Comparison of ENCODE assay signal across 1 fruit fly cellular context in the genomic region with DNA sequence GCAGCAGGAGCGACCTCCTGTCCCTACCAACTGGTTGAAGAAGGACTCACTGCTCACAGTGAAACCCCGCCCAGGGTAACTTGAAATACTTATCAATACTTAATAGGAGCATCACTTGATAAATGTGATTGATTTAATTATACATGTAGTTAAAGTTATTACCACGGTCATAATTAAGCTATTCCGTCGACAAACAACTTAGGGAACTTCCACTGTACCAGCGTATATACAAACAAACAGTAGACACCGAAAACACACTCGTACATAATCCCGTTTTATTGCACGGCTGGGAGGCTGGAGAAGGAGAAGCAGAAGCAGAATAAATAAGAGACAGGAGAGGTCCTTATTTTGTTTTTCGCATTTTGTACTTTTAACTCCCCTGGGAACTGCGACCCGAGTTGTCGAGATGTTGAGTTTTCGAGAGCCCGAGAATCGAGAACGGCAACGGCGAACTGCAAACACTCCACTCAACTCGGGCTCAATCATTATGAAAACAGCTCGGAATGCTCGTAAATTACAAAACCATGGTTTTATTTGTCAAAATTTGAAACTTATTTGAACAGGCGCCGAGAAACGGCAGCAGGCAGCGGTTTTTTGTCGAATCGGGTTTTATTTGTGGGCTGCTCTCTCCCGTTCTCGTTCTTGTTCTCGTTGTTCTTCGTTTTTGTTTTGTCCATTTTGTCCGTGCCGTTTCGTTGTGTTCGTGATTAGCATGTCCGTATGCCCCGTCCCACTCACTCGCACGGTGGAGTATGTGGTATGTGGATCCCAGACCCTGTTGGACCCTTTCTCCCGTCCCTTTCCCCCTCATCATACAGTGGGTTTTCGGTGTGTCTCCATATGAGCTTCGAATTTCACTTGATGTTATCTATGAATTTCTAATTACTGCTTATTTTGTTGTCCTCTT.
TF ChIP-seq lines count a peak whose summit lies in the region.

No protein-coding gene starts in this region.

TF ChIP-seq in whole organism, embryonic, 481 proteins besides CTCF, POLR2A, EP300 and RAD21 (continued from another document):
- peak; percentile 68 for TF ChIP-seq pros (GFP tag; optimal IDR thresholded peaks at IDR 0.05; lab: Kevin White, UChicago)
- TF ChIP-seq CG11456 (GFP tag; IDR thresholded peaks at IDR 0.05; lab: Robert Waterston, UW): peak; percentile 78
- peak; percentile 93 for TF ChIP-seq Hand (GFP tag; optimal IDR thresholded peaks at IDR 0.05; lab: Kevin White, UChicago)
- TF ChIP-seq CG30431 (GFP tag; optimal IDR thresholded peaks at IDR 0.05; lab: Kevin White, UChicago): peak; percentile 52
- no peak for TF ChIP-seq amos (GFP tag; IDR thresholded peaks at IDR 0.05; lab: Robert Waterston, UW; ENCODE audit: partially characterized antibody)
- peak; percentile 70 for TF ChIP-seq CG15011 (GFP tag; optimal IDR thresholded peaks at IDR 0.05; lab: Kevin White, UChicago)
- no peak for TF ChIP-seq Dp (GFP tag; optimal IDR thresholded peaks at IDR 0.05; lab: Kevin White, UChicago)
- peak; percentile 36 for TF ChIP-seq CG8388 (GFP tag; optimal IDR thresholded peaks at IDR 0.05; lab: Kevin White, UChicago)
- peak; percentile 93 for TF ChIP-seq CG12769 (tag; optimal IDR thresholded peaks at IDR 0.05; lab: Kevin White, UChicago)
- peak; percentile 58 for TF ChIP-seq CG18262 (tag; optimal IDR thresholded peaks at IDR 0.05; lab: Kevin White, UChicago)
- TF ChIP-seq vfl (GFP tag; optimal IDR thresholded peaks at IDR 0.05; lab: Kevin White, UChicago): peak; percentile 69
- 0 out of 2 replicates have a peak, but pooled peaks have one; percentile 42 for TF ChIP-seq dati (GFP tag; IDR thresholded peaks at IDR 0.05; lab: Robert Waterston, UW)
- peak; percentile 77 for TF ChIP-seq CG17359 (tag; optimal IDR thresholded peaks at IDR 0.05; lab: Kevin White, UChicago)
- TF ChIP-seq CG30403 (GFP tag; optimal IDR thresholded peaks at IDR 0.05; lab: Kevin White, UChicago): peak; percentile 74
- TF ChIP-seq CG6791 (GFP tag; IDR thresholded peaks at IDR 0.05; lab: Robert Waterston, UW; ENCODE audit: partially characterized antibody): no peak
- peak; percentile 43 for TF ChIP-seq cad (GFP tag; optimal IDR thresholded peaks at IDR 0.05; lab: Kevin White, UChicago)
- TF ChIP-seq nerfin-2 (GFP tag; IDR thresholded peaks at IDR 0.05; lab: Robert Waterston, UW; ENCODE audit: partially characterized antibody): no peak
- no peak for TF ChIP-seq CG16813 (GFP tag; IDR thresholded peaks at IDR 0.05; lab: Robert Waterston, UW; ENCODE audit: partially characterized antibody)
- TF ChIP-seq Atf-2 (GFP tag; optimal IDR thresholded peaks at IDR 0.05; lab: Kevin White, UChicago): peak; percentile 70
- no peak for TF ChIP-seq CG8290 (GFP tag; optimal IDR thresholded peaks at IDR 0.05; lab: Kevin White, UChicago)
- TF ChIP-seq CG8290 (tag; optimal IDR thresholded peaks at IDR 0.05; lab: Kevin White, UChicago): peak in 1 of 2 experiments; percentile 96
- TF ChIP-seq lmd (GFP tag; IDR thresholded peaks at IDR 0.05; lab: Robert Waterston, UW): peak; percentile 79
- TF ChIP-seq Bdp1 (GFP tag; optimal IDR thresholded peaks at IDR 0.05; lab: Kevin White, UChicago): peak; percentile 66
- peak; percentile 52 for TF ChIP-seq chn (GFP tag; optimal IDR thresholded peaks at IDR 0.05; lab: Kevin White, UChicago)
- peak; percentile 88 for TF ChIP-seq Fer1 (GFP tag; optimal IDR thresholded peaks at IDR 0.05; lab: Kevin White, UChicago)
- TF ChIP-seq stc (GFP tag; IDR thresholded peaks at IDR 0.05; lab: Robert Waterston, UW): peak; percentile 23; the same call in 1 of the 2 replicates
- peak; percentile 18 for TF ChIP-seq oc (tag; optimal IDR thresholded peaks at IDR 0.05; lab: Kevin White, UChicago)
- TF ChIP-seq CG1603 (tag; optimal IDR thresholded peaks at IDR 0.05; lab: Kevin White, UChicago): peak; percentile 77
- TF ChIP-seq CG4820 (GFP tag; optimal IDR thresholded peaks at IDR 0.05; lab: Kevin White, UChicago): peak; percentile 44
- peak; percentile 62 to 75 for TF ChIP-seq Hr51 (GFP tag; optimal IDR thresholded peaks at IDR 0.05; lab: Kevin White, UChicago)
- TF ChIP-seq nmo (GFP tag; optimal IDR thresholded peaks at IDR 0.05; lab: Kevin White, UChicago): peak; percentile 67
- TF ChIP-seq H15 (GFP tag; IDR thresholded peaks at IDR 0.05; lab: Robert Waterston, UW): peak; percentile 63; the same call in 2 of the 3 replicates
- no peak for TF ChIP-seq Hr39 (optimal IDR thresholded peaks at IDR 0.05; lab: Kevin White, UChicago)
- peak; percentile 62 for TF ChIP-seq zen (tag; optimal IDR thresholded peaks at IDR 0.05; lab: Kevin White, UChicago)
